Worm (Caenorhabditis elegans) whole organism, L4 larva: ENCODE data around the gene F26A1.8.

Experiments used
- ama-1 ChIP-seq: fragments of 150-350 bp; optimal IDR thresholded peaks from 2 replicates; lab custom pipeline; 2014; ENCODE audit warnings: inconsistent platforms, mixed read lengths
- dpl-1 ChIP-seq: fragments of 150-350 bp; optimal IDR thresholded peaks from 2 replicates; lab custom pipeline; 2014; ENCODE audit warnings: missing biosample characterization, missing genetic modification reagents, missing genetic modification characterization
- hlh-11 ChIP-seq: fragments of 200-800 bp; sonication (Bioruptor generic); optimal IDR thresholded peaks from 2 replicates; lab custom pipeline; 2018; ENCODE audit warnings: mild to moderate bottlenecking, missing genetic modification characterization, missing compliant biosample characterization
- nhr-28 ChIP-seq: fragments of 150-350 bp; optimal IDR thresholded peaks from 2 replicates; lab custom pipeline; 2014; ENCODE audit warnings: missing biosample characterization, missing genetic modification characterization
- snpc-4 ChIP-seq: fragments of 150-350 bp; optimal IDR thresholded peaks from 2 replicates; lab custom pipeline; 2014; ENCODE audit warnings: missing biosample characterization, missing genetic modification characterization
- tra-1 ChIP-seq: fragments of 200-800 bp; sonication (Bioruptor generic); IDR thresholded peaks from 2 replicates; pipeline ENCODE4 v1.3.6; 2022; ENCODE audit warnings: missing genetic modification reagents, missing genetic modification characterization, missing compliant biosample characterization

DNA sequence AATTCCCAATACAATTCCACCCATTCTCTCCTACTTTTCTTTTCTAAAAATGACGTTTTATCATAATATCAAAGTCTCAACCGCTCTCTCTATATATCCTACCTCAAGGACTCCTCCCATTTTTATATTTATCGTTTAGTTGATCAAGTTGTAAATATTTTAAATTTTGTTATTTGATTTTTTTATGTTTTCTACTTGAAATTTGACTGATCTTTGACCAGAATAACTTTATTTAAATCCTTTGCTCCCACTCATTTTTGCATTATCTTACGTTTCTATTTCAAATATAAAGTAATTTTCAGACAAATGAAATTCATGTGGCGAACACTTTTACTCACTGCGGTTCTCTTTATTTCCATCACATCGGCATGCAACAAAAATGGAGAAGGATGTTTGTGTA lies 15.4 kb upstream of the F26A1.8 start, which contains the start of the genes acbp-7 and F26A1.19:
- no peak for TF ChIP-seq hlh-11
- TF ChIP-seq nhr-28: no peak
- no peak for TF ChIP-seq dpl-1 (GFP tag; lab: Kevin White, UChicago)
- TF ChIP-seq ama-1: no peak
- TF ChIP-seq tra-1 (GFP tag; lab: Robert Waterston, UW): no peak
- no peak for TF ChIP-seq snpc-4 (tag; lab: Kevin White, UChicago)
